Worm (Caenorhabditis elegans) whole organism, L3 larva: ENCODE measurements around the gene R03G5.6.

ENCODE experiments used
- ZK546.5 ChIP-seq: sonication (generic microtip); optimal IDR thresholded peaks from 2 replicates; lab custom pipeline; 2017; ENCODE audit warnings: missing biosample characterization, missing genetic modification characterization
- aly-2 ChIP-seq: fragments of 150-350 bp; optimal IDR thresholded peaks from 2 replicates; lab custom pipeline; 2014; ENCODE audit warnings: missing biosample characterization, missing genetic modification characterization
- ama-1 ChIP-seq: fragments of 150-350 bp; optimal IDR thresholded peaks from 2 replicates; lab custom pipeline; 2018
- ceh-16 ChIP-seq: sonication (generic microtip); optimal IDR thresholded peaks from 2 replicates; lab custom pipeline; 2017; ENCODE audit warnings: missing biosample characterization, missing genetic modification characterization
- ceh-28 ChIP-seq: fragments of 150-350 bp; optimal IDR thresholded peaks from 2 replicates; lab custom pipeline; 2014; ENCODE audit warnings: missing biosample characterization, missing genetic modification reagents, missing genetic modification characterization
- ceh-9 ChIP-seq: sonication (generic microtip); optimal IDR thresholded peaks from 2 replicates; lab custom pipeline; 2018; ENCODE audit warnings: missing biosample characterization, missing genetic modification characterization
- daf-12 ChIP-seq: fragments of 150-350 bp; optimal IDR thresholded peaks from 2 replicates; lab custom pipeline; 2014; ENCODE audit warnings: missing biosample characterization, missing genetic modification reagents, missing genetic modification characterization
- egl-5 ChIP-seq: fragments of 150-350 bp; optimal IDR thresholded peaks from 2 replicates; lab custom pipeline; 2017; ENCODE audit warnings: missing biosample characterization, missing genetic modification reagents, missing genetic modification characterization, inconsistent platforms
- elt-1 ChIP-seq: fragments of 150-350 bp; optimal IDR thresholded peaks from 2 replicates; lab custom pipeline; 2014; ENCODE audit warnings: missing biosample characterization, missing genetic modification characterization
- elt-2 ChIP-seq: sonication (generic microtip); optimal IDR thresholded peaks from 2 replicates; lab custom pipeline; 2016; ENCODE audit warnings: missing genetic modification reagents, mild to moderate bottlenecking, missing genetic modification characterization, missing compliant biosample characterization
- elt-3 ChIP-seq, 3 experiments: fragments of 150-350 bp in 1 of 3; sonication (generic microtip) in 2 of 3; optimal IDR thresholded peaks; 2 replicates in 2 of 3; 4 replicates in 1 of 3; lab custom pipeline; 2014 to 2017; ENCODE audit warnings: missing biosample characterization in 3 of 3, missing genetic modification characterization in 3 of 3
- eor-1 ChIP-seq, 2 experiments: fragments of 150-350 bp; optimal IDR thresholded peaks; 2 replicates each; lab custom pipeline; 2014 to 2018; ENCODE audit warnings: missing biosample characterization in 2 of 2, missing genetic modification characterization in 2 of 2
- fos-1 ChIP-seq: fragments of 150-350 bp; optimal IDR thresholded peaks from 2 replicates; lab custom pipeline; 2014; ENCODE audit warnings: missing biosample characterization, missing genetic modification characterization
- hmg-11 ChIP-seq: sonication (generic microtip); optimal IDR thresholded peaks from 2 replicates; lab custom pipeline; 2016; ENCODE audit warnings: missing genetic modification characterization, missing compliant biosample characterization
- lsy-12 ChIP-seq: sonication (generic microtip); optimal IDR thresholded peaks from 2 replicates; lab custom pipeline; 2016; ENCODE audit warnings: mild to moderate bottlenecking, missing genetic modification characterization, missing compliant biosample characterization
- mdl-1 ChIP-seq: fragments of 150-350 bp; optimal IDR thresholded peaks from 2 replicates; lab custom pipeline; 2014; ENCODE audit warnings: missing biosample characterization, missing genetic modification characterization
- nfya-1 ChIP-seq: sonication (generic microtip); optimal IDR thresholded peaks from 2 replicates; lab custom pipeline; 2017; ENCODE audit warnings: missing genetic modification characterization, mild to moderate bottlenecking, missing compliant biosample characterization, antibody characterized with exemption, moderate library complexity; ENCODE audit not compliant: insufficient read depth
- nhr-11 ChIP-seq: fragments of 150-350 bp; optimal IDR thresholded peaks from 2 replicates; lab custom pipeline; 2014; ENCODE audit warnings: missing biosample characterization, missing genetic modification characterization
- nhr-23 ChIP-seq: fragments of 150-350 bp; optimal IDR thresholded peaks from 2 replicates; lab custom pipeline; 2014; ENCODE audit warnings: missing biosample characterization, missing genetic modification reagents, missing genetic modification characterization
- nhr-237 ChIP-seq: fragments of 150-350 bp; optimal IDR thresholded peaks from 2 replicates; lab custom pipeline; 2014; ENCODE audit warnings: missing biosample characterization, missing genetic modification characterization
- nhr-25 ChIP-seq: sonication (generic microtip); optimal IDR thresholded peaks from 2 replicates; lab custom pipeline; 2017; ENCODE audit warnings: missing biosample characterization, missing genetic modification characterization
- nhr-43 ChIP-seq: sonication (generic microtip); optimal IDR thresholded peaks from 2 replicates; lab custom pipeline; 2016; ENCODE audit warnings: mild to moderate bottlenecking, missing genetic modification characterization, missing compliant biosample characterization; ENCODE audit not compliant: poor library complexity, severe bottlenecking
- nhr-67 ChIP-seq: fragments of 150-350 bp; optimal IDR thresholded peaks from 2 replicates; lab custom pipeline; 2014; ENCODE audit warnings: missing biosample characterization, missing genetic modification characterization
- nhr-76 ChIP-seq: fragments of 150-350 bp; sonication (generic microtip); optimal IDR thresholded peaks from 5 replicates; lab custom pipeline; 2014; ENCODE audit warnings: missing biosample characterization, missing genetic modification characterization
- pha-4 ChIP-seq: fragments of 150-350 bp; optimal IDR thresholded peaks from 2 replicates; lab custom pipeline; 2014; ENCODE audit warnings: missing biosample characterization, missing genetic modification reagents, missing genetic modification characterization
- pqm-1 ChIP-seq: fragments of 150-350 bp; optimal IDR thresholded peaks from 2 replicates; lab custom pipeline; 2017; ENCODE audit warnings: missing biosample characterization, missing genetic modification characterization, inconsistent platforms
- skn-1 ChIP-seq: fragments of 150-350 bp; optimal IDR thresholded peaks from 2 replicates; lab custom pipeline; 2014; ENCODE audit warnings: missing biosample characterization, missing genetic modification characterization
- snpc-4 ChIP-seq: fragments of 150-350 bp; optimal IDR thresholded peaks from 2 replicates; lab custom pipeline; 2014; ENCODE audit warnings: missing biosample characterization, missing genetic modification characterization
- tbx-2 ChIP-seq: sonication (generic microtip); optimal IDR thresholded peaks from 2 replicates; lab custom pipeline; 2016; ENCODE audit warnings: mild to moderate bottlenecking, missing genetic modification characterization, missing compliant biosample characterization
- unc-62 ChIP-seq: fragments of 150-350 bp; sonication (generic microtip); optimal IDR thresholded peaks from 4 replicates; lab custom pipeline; 2014; ENCODE audit warnings: missing biosample characterization, missing genetic modification reagents, missing genetic modification characterization
- zag-1 ChIP-seq: fragments of 150-350 bp; optimal IDR thresholded peaks from 2 replicates; lab custom pipeline; 2014; ENCODE audit warnings: missing biosample characterization, missing genetic modification characterization
- ztf-4 ChIP-seq: fragments of 150-350 bp; optimal IDR thresholded peaks from 2 replicates; lab custom pipeline; 2014; ENCODE audit warnings: missing biosample characterization, missing genetic modification characterization

The R03G5.6 gene

DNA sequence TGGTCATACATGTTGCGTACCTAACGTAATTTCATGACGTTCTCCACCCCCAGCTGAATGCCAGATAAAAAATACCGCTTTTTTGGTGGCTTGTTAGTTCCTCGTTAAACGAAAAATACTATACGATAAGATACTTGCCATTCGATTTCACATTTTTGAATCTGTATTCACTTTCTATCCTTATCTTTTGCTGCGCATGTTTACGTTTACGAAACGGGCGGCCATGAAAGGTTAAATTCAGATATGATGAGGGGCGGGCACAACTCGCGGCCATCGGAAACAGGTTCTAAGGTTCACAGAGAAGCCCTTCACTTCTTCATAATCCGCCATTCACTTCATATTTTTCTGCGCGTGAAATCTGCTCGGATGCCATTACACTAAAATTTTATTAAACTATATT, 37.9 kb downstream of the R03G5.6 start:
- TF ChIP-seq hmg-11 (tag; lab: Kevin White, UChicago) (no peak), elt-3 (tag; optimal IDR thresholded peaks at IDR 0.05; lab: Kevin White, UChicago) (peak in 1 of 3 experiments; percentile 13), nhr-25 (tag; lab: Kevin White, UChicago) (peak; percentile 67), tbx-2 (no peak)

DNA sequence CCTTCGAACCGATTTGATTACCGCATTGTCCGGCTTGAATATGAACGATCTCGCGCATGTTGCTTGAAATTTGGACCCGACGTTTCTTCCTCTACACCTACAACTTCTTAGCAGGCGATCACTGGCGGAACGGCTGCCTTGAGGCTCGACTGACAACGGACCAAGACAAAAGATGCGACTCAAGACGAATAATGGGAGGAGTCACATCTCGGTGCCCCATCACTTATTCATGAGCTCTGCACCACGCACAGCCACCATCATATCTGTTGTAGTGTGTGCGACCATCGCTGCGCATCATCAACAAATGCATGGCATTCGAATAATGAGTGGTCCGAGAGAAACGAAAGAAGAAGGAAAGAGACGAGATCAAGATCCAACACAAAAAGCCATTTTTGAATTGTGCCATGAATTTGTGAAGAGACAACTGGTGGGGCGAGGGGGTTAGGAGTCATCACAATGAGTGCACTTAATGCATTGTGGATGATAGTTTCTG, 40.2 kb downstream of the R03G5.6 start, which contains the start of gene mec-7:
Gene mec-7, minus strand, starts transcription at position 181 of the 493 bp plus-strand sequence.
- TF ChIP-seq eor-1 (tag; optimal IDR thresholded peaks at IDR 0.05; lab: Kevin White, UChicago) (no peak), elt-1 (tag; lab: Kevin White, UChicago) (no peak), aly-2 (tag; lab: Kevin White, UChicago) (no peak), egl-5 (tag; lab: Kevin White, UChicago) (no peak), ceh-16 (tag; lab: Kevin White, UChicago) (no peak), nhr-43 (no peak), nhr-11 (tag; lab: Kevin White, UChicago) (no peak), ztf-4 (tag; lab: Kevin White, UChicago) (no peak), zag-1 (no peak), mdl-1 (tag; lab: Kevin White, UChicago) (no peak), nhr-237 (no peak), ZK546.5 (no peak), daf-12 (tag; lab: Kevin White, UChicago) (no peak), skn-1 (tag; lab: Kevin White, UChicago) (no peak), ama-1 (lab: Kevin White, UChicago) (no peak), unc-62 (GFP tag; lab: Kevin White, UChicago) (no peak), tbx-2 (no peak), nhr-76 (tag; lab: Kevin White, UChicago) (no peak), ceh-9 (tag; lab: Kevin White, UChicago) (no peak), nhr-67 (tag; lab: Kevin White, UChicago) (no peak)
- TF ChIP-seq, all 47 proteins: peak for 0

DNA sequence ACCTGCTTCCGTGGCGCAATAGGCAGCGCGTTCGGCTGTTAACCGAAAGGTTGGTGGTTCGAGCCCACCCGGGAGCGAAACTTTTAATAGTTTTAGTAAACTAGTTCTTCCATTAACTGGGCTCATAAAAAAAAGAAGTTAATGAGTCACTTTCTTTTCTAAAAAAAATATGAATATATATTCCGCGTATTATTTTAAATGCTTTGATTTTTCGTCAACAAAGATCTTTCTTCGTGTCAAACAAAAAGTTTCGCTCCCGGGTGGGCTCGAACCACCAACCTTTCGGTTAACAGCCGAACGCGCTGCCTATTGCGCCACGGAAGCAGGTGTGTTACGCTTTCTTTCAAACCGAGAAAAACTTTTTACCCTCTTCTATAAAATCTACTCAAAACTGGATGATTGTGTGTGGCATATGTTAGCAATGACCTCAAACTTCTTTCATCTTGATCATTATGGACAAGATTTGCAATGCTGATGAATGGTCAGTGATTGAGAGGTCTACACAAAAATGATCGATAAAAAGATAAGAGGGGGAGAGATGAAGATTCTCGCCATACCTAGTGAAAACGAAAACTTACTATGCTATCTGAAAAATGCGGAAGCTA, 42.9 kb downstream of the R03G5.6 start:
- no peak for TF ChIP-seq ztf-4 (tag; lab: Kevin White, UChicago)
- TF ChIP-seq elt-2 (tag; lab: Kevin White, UChicago): peak; percentile 31
- TF ChIP-seq fos-1 (tag; lab: Kevin White, UChicago): peak; percentile 13
- TF ChIP-seq snpc-4: no peak
- peak; percentile 14 for TF ChIP-seq nhr-43
- peak; percentile 12 for TF ChIP-seq pqm-1 (tag; lab: Kevin White, UChicago)
- TF ChIP-seq nhr-237: no peak
- TF ChIP-seq elt-1 (tag; lab: Kevin White, UChicago): peak; percentile 96
- TF ChIP-seq pha-4: no peak
- TF ChIP-seq eor-1 (tag; optimal IDR thresholded peaks at IDR 0.05; lab: Kevin White, UChicago): no peak
- peak; percentile 73 for TF ChIP-seq ceh-28 (tag; lab: Kevin White, UChicago)
- TF ChIP-seq nhr-25 (tag; lab: Kevin White, UChicago): peak; percentile 62
- TF ChIP-seq tbx-2: peak; percentile 11
- TF ChIP-seq lsy-12 (tag; lab: Kevin White, UChicago): peak; percentile 31
- TF ChIP-seq daf-12 (tag; lab: Kevin White, UChicago): no peak
- peak; percentile 33 for TF ChIP-seq nhr-23 (tag; lab: Kevin White, UChicago)
- TF ChIP-seq nfya-1 (tag; lab: Kevin White, UChicago): peak; percentile 26
- TF ChIP-seq zag-1: no peak
- TF ChIP-seq, all 47 proteins: peak for 11
